Fruit fly (Drosophila melanogaster): ENCODE data around the gene Flacc.
A peak's percentile ranks its signal among the peaks of the same experiment; 100 is the strongest.

Gene Flacc

dm6 chrX:18899835-18900460 lies 6.5 kb upstream of the Flacc start, which contains the start of gene CG7378 (continued):
- no peak for TF ChIP-seq MTF-1 (GFP tag; optimal IDR thresholded peaks at IDR 0.05; ENCODE audit: borderline replicate concordance)
- no peak for TF ChIP-seq CkIIα-i1 (GFP tag; IDR thresholded peaks at IDR 0.05)
- no peak for TF ChIP-seq eve (GFP tag; optimal IDR thresholded peaks at IDR 0.05)
- peak; percentile 75 for TF ChIP-seq Meics (GFP tag; optimal IDR thresholded peaks at IDR 0.05)
- TF ChIP-seq gem (tag; optimal IDR thresholded peaks at IDR 0.05) = peak; percentile 29
- TF ChIP-seq CG6272 (GFP tag; IDR thresholded peaks at IDR 0.05) = no peak
- TF ChIP-seq fd96Cb (tag; optimal IDR thresholded peaks at IDR 0.05) = peak; percentile 3
- TF ChIP-seq Atf3 (GFP tag; optimal IDR thresholded peaks at IDR 0.05) = no peak
- TF ChIP-seq BtbVII (GFP tag; optimal IDR thresholded peaks at IDR 0.05) = peak; percentile 48
- no peak for TF ChIP-seq NK7.1 (GFP tag; optimal IDR thresholded peaks at IDR 0.05)
- TF ChIP-seq CrebB (tag; optimal IDR thresholded peaks at IDR 0.05) = no peak
- no peak for TF ChIP-seq CG10431 (GFP tag; optimal IDR thresholded peaks at IDR 0.05)
- no peak for TF ChIP-seq unpg (GFP tag; optimal IDR thresholded peaks at IDR 0.05)
- TF ChIP-seq CG34422 (GFP tag; IDR thresholded peaks at IDR 0.05) = no peak
- TF ChIP-seq CG8388 (GFP tag; optimal IDR thresholded peaks at IDR 0.05) = no peak
- TF ChIP-seq sens (GFP tag) = peak; percentile 90
- no peak for TF ChIP-seq CG11247 (GFP tag; IDR thresholded peaks at IDR 0.05)
- peak; percentile 53; the same call in 1 of the 2 replicates for TF ChIP-seq vvl (GFP tag; IDR thresholded peaks at IDR 0.05)
- no peak for TF ChIP-seq en (GFP tag; optimal IDR thresholded peaks at IDR 0.05)
- TF ChIP-seq ap (GFP tag; IDR thresholded peaks at IDR 0.05) = no peak
- peak; percentile 17 for TF ChIP-seq CG1233 (GFP tag; optimal IDR thresholded peaks at IDR 0.05)
- no peak for TF ChIP-seq E2f1 (GFP tag; IDR thresholded peaks at IDR 0.05)
- TF ChIP-seq lov (optimal IDR thresholded peaks at IDR 0.05) = no peak
- no peak for TF ChIP-seq lov (GFP tag; IDR thresholded peaks at IDR 0.05)
- no peak for TF ChIP-seq fd102C (GFP tag; optimal IDR thresholded peaks at IDR 0.05)
- peak; percentile 56 for TF ChIP-seq dmrt99B (tag; optimal IDR thresholded peaks at IDR 0.05)
- TF ChIP-seq Ssrp (tag; optimal IDR thresholded peaks at IDR 0.05) = no peak
- no peak for TF ChIP-seq CG10959 (GFP tag; IDR thresholded peaks at IDR 0.05)
- TF ChIP-seq Spps (tag; optimal IDR thresholded peaks at IDR 0.05) = no peak
- no peak for TF ChIP-seq danr (GFP tag; IDR thresholded peaks at IDR 0.05)
- TF ChIP-seq Pdp1 (GFP tag; optimal IDR thresholded peaks at IDR 0.05) = peak; percentile 28 to 68
- peak; percentile 8 to 60 for TF ChIP-seq dpn (GFP tag; optimal IDR thresholded peaks at IDR 0.05)
- peak; percentile 39 for TF ChIP-seq Ptx1 (GFP tag; IDR thresholded peaks at IDR 0.05)
- no peak for TF ChIP-seq sima (GFP tag; optimal IDR thresholded peaks at IDR 0.05)
- no peak for TF ChIP-seq dimm (GFP tag; IDR thresholded peaks at IDR 0.05)
- no peak for TF ChIP-seq BEAF-32 (GFP tag; optimal IDR thresholded peaks at IDR 0.05)
- peak; percentile 82 for TF ChIP-seq Med (GFP tag)
- TF ChIP-seq HLH4C (GFP tag; IDR thresholded peaks at IDR 0.05; ENCODE audit: partially characterized antibody) = no peak
- peak; percentile 29 for TF ChIP-seq slbo (GFP tag; IDR thresholded peaks at IDR 0.05)
- no peak for TF ChIP-seq gt (GFP tag; IDR thresholded peaks at IDR 0.05)
- TF ChIP-seq CG12299 (tag; optimal IDR thresholded peaks at IDR 0.05) = no peak
- TF ChIP-seq ham (GFP tag; IDR thresholded peaks at IDR 0.05) = no peak
- TF ChIP-seq her (GFP tag; optimal IDR thresholded peaks at IDR 0.05) = no peak
- TF ChIP-seq eyg (GFP tag; optimal IDR thresholded peaks at IDR 0.05) = no peak
- TF ChIP-seq bsh (GFP tag; optimal IDR thresholded peaks at IDR 0.05) = no peak
- TF ChIP-seq mld (GFP tag; IDR thresholded peaks at IDR 0.05; ENCODE audit: partially characterized antibody) = no peak
- no peak for TF ChIP-seq CG3163 (GFP tag; optimal IDR thresholded peaks at IDR 0.05)
- TF ChIP-seq corto (GFP tag; optimal IDR thresholded peaks at IDR 0.05) = no peak
- peak; percentile 9 for TF ChIP-seq Sox102F (GFP tag; optimal IDR thresholded peaks at IDR 0.05)
- no peak for TF ChIP-seq tx (GFP tag; optimal IDR thresholded peaks at IDR 0.05)
- peak; percentile 27 for TF ChIP-seq tio (GFP tag; optimal IDR thresholded peaks at IDR 0.05)
